Worm (Caenorhabditis elegans) whole organism, L4 larva: ENCODE data around the gene prx-5.

Source experiments
- aha-1 ChIP-seq: fragments of 150-350 bp; peaks from one replicate; lab custom pipeline; 2014; ENCODE audit warnings: missing biosample characterization, missing genetic modification characterization
- ama-1 ChIP-seq: fragments of 150-350 bp; optimal IDR thresholded peaks from 2 replicates; lab custom pipeline; 2014; ENCODE audit warnings: inconsistent platforms, mixed read lengths
- arid-1 ChIP-seq: fragments of 200-800 bp; sonication (Bioruptor generic); conservative IDR thresholded peaks from 2 replicates; pipeline ENCODE4 v1.3.6; 2022; ENCODE audit warnings: missing genetic modification reagents, missing genetic modification characterization, missing compliant biosample characterization
- ceh-28 ChIP-seq: fragments of 150-350 bp; optimal IDR thresholded peaks from 2 replicates; lab custom pipeline; 2014; ENCODE audit warnings: missing biosample characterization, missing genetic modification reagents, missing genetic modification characterization
- ceh-32 ChIP-seq: sonication (generic microtip); optimal IDR thresholded peaks from 2 replicates; lab custom pipeline; 2016; ENCODE audit warnings: mild to moderate bottlenecking, missing genetic modification characterization, missing compliant biosample characterization; ENCODE audit not compliant: poor library complexity
- ces-1 ChIP-seq: fragments of 150-350 bp; sonication (generic microtip); optimal IDR thresholded peaks from 4 replicates; lab custom pipeline; 2014; ENCODE audit warnings: missing biosample characterization, missing genetic modification reagents, missing genetic modification characterization
- daf-16 ChIP-seq, 3 experiments: sonication (generic microtip); optimal IDR thresholded peaks; 2 replicates each; lab custom pipeline; 2016 to 2017; ENCODE audit warnings: missing genetic modification characterization in 3 of 3, missing genetic modification reagents in 3 of 3, mild to moderate bottlenecking in 2 of 3, missing compliant biosample characterization in 2 of 3, missing biosample characterization in 1 of 3, moderate library complexity in 1 of 3
- dmd-6 ChIP-seq: fragments of 200-800 bp; sonication (Bioruptor generic); IDR thresholded peaks from 2 replicates; pipeline ENCODE4 v1.3.6; 2022; ENCODE audit warnings: missing genetic modification reagents, missing genetic modification characterization, missing compliant biosample characterization
- dve-1 ChIP-seq: sonication (generic microtip); optimal IDR thresholded peaks from 2 replicates; lab custom pipeline; 2017; ENCODE audit warnings: antibody characterized with exemption, mild to moderate bottlenecking, missing genetic modification characterization, missing compliant biosample characterization; ENCODE audit not compliant: insufficient read depth
- egl-27 ChIP-seq: sonication (generic microtip); optimal IDR thresholded peaks from 3 replicates; lab custom pipeline; 2017; ENCODE audit warnings: missing biosample characterization, missing genetic modification reagents, missing genetic modification characterization
- egl-43 ChIP-seq: fragments of 200-800 bp; sonication (Bioruptor generic); IDR thresholded peaks from 2 replicates; pipeline ENCODE4 v1.3.6; 2022; ENCODE audit warnings: missing genetic modification reagents, missing genetic modification characterization, missing compliant biosample characterization
- fkh-10 ChIP-seq: fragments of 150-350 bp; optimal IDR thresholded peaks from 2 replicates; lab custom pipeline; 2014; ENCODE audit warnings: missing biosample characterization, missing genetic modification reagents, missing genetic modification characterization
- hif-1 ChIP-seq, 2 experiments: sonication (generic microtip); optimal IDR thresholded peaks; 2 replicates each; lab custom pipeline; 2016 to 2017; ENCODE audit warnings: missing compliant biosample characterization in 2 of 2, missing genetic modification characterization in 2 of 2, missing genetic modification reagents in 2 of 2, missing genotype in 2 of 2, mild to moderate bottlenecking in 1 of 2
- hlh-11 ChIP-seq: fragments of 200-800 bp; sonication (Bioruptor generic); optimal IDR thresholded peaks from 2 replicates; lab custom pipeline; 2018; ENCODE audit warnings: mild to moderate bottlenecking, missing genetic modification characterization, missing compliant biosample characterization
- hlh-30 ChIP-seq: sonication (generic microtip); optimal IDR thresholded peaks from 2 replicates; lab custom pipeline; 2017; ENCODE audit warnings: antibody characterized with exemption, mild to moderate bottlenecking, missing genetic modification characterization, missing compliant biosample characterization; ENCODE audit not compliant: insufficient read depth
- hmg-1.1 ChIP-seq: fragments of 200-800 bp; sonication (Bioruptor generic); IDR thresholded peaks from 2 replicates; pipeline ENCODE4 v1.3.6; 2022; ENCODE audit warnings: missing genetic modification reagents, missing genetic modification characterization, missing compliant biosample characterization
- lin-1 ChIP-seq: fragments of 200-800 bp; sonication (Bioruptor generic); IDR thresholded peaks from 2 replicates; pipeline ENCODE4 v1.3.6; 2022; ENCODE audit warnings: missing genetic modification reagents, missing genetic modification characterization, missing compliant biosample characterization
- lin-29 ChIP-seq: fragments of 200-800 bp; sonication (Bioruptor generic); IDR thresholded peaks from 2 replicates; pipeline ENCODE4 v1.3.6; 2022; ENCODE audit warnings: missing genetic modification reagents, missing genetic modification characterization, missing compliant biosample characterization
- lin-38 ChIP-seq: fragments of 200-800 bp; sonication (Bioruptor generic); IDR thresholded peaks from 2 replicates; pipeline ENCODE4 v1.3.6; 2022; ENCODE audit warnings: missing genetic modification reagents, missing genetic modification characterization, missing compliant biosample characterization
- lsy-2 ChIP-seq, 2 experiments: fragments of 150-350 bp in 1 of 2; sonication (generic microtip) in 1 of 2; optimal IDR thresholded peaks; 2 replicates each; lab custom pipeline; 2014 to 2017; ENCODE audit warnings: missing biosample characterization in 2 of 2, missing genetic modification characterization in 2 of 2
- madf-9 ChIP-seq: fragments of 200-800 bp; sonication (Bioruptor generic); conservative IDR thresholded peaks from 2 replicates; pipeline ENCODE4 v1.3.6; 2022; ENCODE audit warnings: missing genetic modification reagents, missing genetic modification characterization, missing compliant biosample characterization
- mdl-1 ChIP-seq, 2 experiments: fragments of 150-350 bp in 1 of 2; sonication (generic microtip) in 1 of 2; optimal IDR thresholded peaks; 2 replicates each; lab custom pipeline; 2014 to 2017; ENCODE audit warnings: missing biosample characterization in 2 of 2, missing genetic modification characterization in 2 of 2
- mep-1 ChIP-seq: fragments of 150-350 bp; sonication (generic microtip); optimal IDR thresholded peaks from 3 replicates; lab custom pipeline; 2014; ENCODE audit warnings: missing biosample characterization, missing genetic modification characterization
- mes-2 ChIP-seq: sonication (generic microtip); optimal IDR thresholded peaks from 2 replicates; lab custom pipeline; 2016; ENCODE audit warnings: missing genotype, mild to moderate bottlenecking, missing genetic modification characterization, missing compliant biosample characterization; ENCODE audit not compliant: poor library complexity, severe bottlenecking
- mxl-2 ChIP-seq: fragments of 200-800 bp; sonication (Bioruptor generic); conservative IDR thresholded peaks from 2 replicates; pipeline ENCODE4 v1.3.6; 2022; ENCODE audit warnings: missing genetic modification reagents, missing genetic modification characterization, missing compliant biosample characterization
- nhr-111 ChIP-seq: fragments of 200-800 bp; sonication (Bioruptor generic); optimal IDR thresholded peaks from 2 replicates; lab custom pipeline; 2018; ENCODE audit warnings: mild to moderate bottlenecking, missing genetic modification characterization, missing compliant biosample characterization
- nhr-237 ChIP-seq: sonication (generic microtip); optimal IDR thresholded peaks from 2 replicates; lab custom pipeline; 2017; ENCODE audit warnings: missing biosample characterization, missing genetic modification characterization
- nhr-41 ChIP-seq: fragments of 200-800 bp; sonication (Bioruptor generic); IDR thresholded peaks from 2 replicates; pipeline ENCODE4 v1.3.6; 2022; ENCODE audit warnings: missing genetic modification reagents, missing genetic modification characterization, missing compliant biosample characterization
- nhr-6 ChIP-seq: fragments of 150-350 bp; optimal IDR thresholded peaks from 2 replicates; lab custom pipeline; 2014; ENCODE audit warnings: missing biosample characterization, missing genetic modification characterization
- nhr-77 ChIP-seq: fragments of 150-350 bp; optimal IDR thresholded peaks from 2 replicates; lab custom pipeline; 2014; ENCODE audit warnings: missing biosample characterization, missing genetic modification characterization
- php-3 ChIP-seq: fragments of 200-800 bp; sonication (Bioruptor generic); IDR thresholded peaks from 2 replicates; pipeline ENCODE4 v1.3.6; 2022; ENCODE audit warnings: missing genetic modification reagents, missing genetic modification characterization, missing compliant biosample characterization
- rbr-2 ChIP-seq: sonication (generic microtip); optimal IDR thresholded peaks from 2 replicates; lab custom pipeline; 2016; ENCODE audit warnings: missing genotype, missing genetic modification characterization, missing compliant biosample characterization
- sdz-12 ChIP-seq: fragments of 200-800 bp; sonication (Bioruptor generic); optimal IDR thresholded peaks from 2 replicates; lab custom pipeline; 2018; ENCODE audit warnings: mild to moderate bottlenecking, missing genetic modification characterization, missing compliant biosample characterization
- spr-1 ChIP-seq: sonication (generic microtip); optimal IDR thresholded peaks from 2 replicates; lab custom pipeline; 2016; ENCODE audit warnings: mild to moderate bottlenecking, missing genetic modification characterization, missing compliant biosample characterization
- spr-3 ChIP-seq: fragments of 200-800 bp; sonication (Bioruptor generic); optimal IDR thresholded peaks from 2 replicates; lab custom pipeline; 2018; ENCODE audit warnings: mild to moderate bottlenecking, missing genetic modification characterization, missing compliant biosample characterization
- tra-1 ChIP-seq: fragments of 200-800 bp; sonication (Bioruptor generic); IDR thresholded peaks from 2 replicates; pipeline ENCODE4 v1.3.6; 2022; ENCODE audit warnings: missing genetic modification reagents, missing genetic modification characterization, missing compliant biosample characterization
- unc-130 ChIP-seq: sonication (generic microtip); optimal IDR thresholded peaks from 2 replicates; lab custom pipeline; 2016; ENCODE audit warnings: missing genetic modification reagents, missing genetic modification characterization, missing compliant biosample characterization
- unc-39 ChIP-seq: sonication (generic microtip); optimal IDR thresholded peaks from 2 replicates; lab custom pipeline; 2017; ENCODE audit warnings: missing biosample characterization, missing genetic modification characterization
- vab-7 ChIP-seq: fragments of 200-800 bp; sonication (Bioruptor generic); IDR thresholded peaks from 2 replicates; pipeline ENCODE4 v1.3.6; 2022; ENCODE audit warnings: missing genetic modification reagents, missing genetic modification characterization, missing compliant biosample characterization
- zfp-2 ChIP-seq: sonication (generic microtip); optimal IDR thresholded peaks from 2 replicates; lab custom pipeline; 2016; ENCODE audit warnings: mild to moderate bottlenecking, missing genetic modification characterization, missing compliant biosample characterization
- zfp-3 ChIP-seq: fragments of 200-800 bp; sonication (Bioruptor generic); conservative IDR thresholded peaks from 2 replicates; pipeline ENCODE4 v1.3.6; 2022; ENCODE audit warnings: missing genetic modification reagents, missing genetic modification characterization, missing compliant biosample characterization
- zip-11 ChIP-seq: fragments of 200-800 bp; sonication (Bioruptor generic); IDR thresholded peaks from 2 replicates; pipeline ENCODE4 v1.3.6; 2022; ENCODE audit warnings: missing genetic modification characterization, missing compliant biosample characterization
- ztf-11 ChIP-seq: fragments of 150-350 bp; optimal IDR thresholded peaks from 2 replicates; lab custom pipeline; 2014; ENCODE audit warnings: missing biosample characterization, missing genetic modification characterization

prx-5 gene

DNA sequence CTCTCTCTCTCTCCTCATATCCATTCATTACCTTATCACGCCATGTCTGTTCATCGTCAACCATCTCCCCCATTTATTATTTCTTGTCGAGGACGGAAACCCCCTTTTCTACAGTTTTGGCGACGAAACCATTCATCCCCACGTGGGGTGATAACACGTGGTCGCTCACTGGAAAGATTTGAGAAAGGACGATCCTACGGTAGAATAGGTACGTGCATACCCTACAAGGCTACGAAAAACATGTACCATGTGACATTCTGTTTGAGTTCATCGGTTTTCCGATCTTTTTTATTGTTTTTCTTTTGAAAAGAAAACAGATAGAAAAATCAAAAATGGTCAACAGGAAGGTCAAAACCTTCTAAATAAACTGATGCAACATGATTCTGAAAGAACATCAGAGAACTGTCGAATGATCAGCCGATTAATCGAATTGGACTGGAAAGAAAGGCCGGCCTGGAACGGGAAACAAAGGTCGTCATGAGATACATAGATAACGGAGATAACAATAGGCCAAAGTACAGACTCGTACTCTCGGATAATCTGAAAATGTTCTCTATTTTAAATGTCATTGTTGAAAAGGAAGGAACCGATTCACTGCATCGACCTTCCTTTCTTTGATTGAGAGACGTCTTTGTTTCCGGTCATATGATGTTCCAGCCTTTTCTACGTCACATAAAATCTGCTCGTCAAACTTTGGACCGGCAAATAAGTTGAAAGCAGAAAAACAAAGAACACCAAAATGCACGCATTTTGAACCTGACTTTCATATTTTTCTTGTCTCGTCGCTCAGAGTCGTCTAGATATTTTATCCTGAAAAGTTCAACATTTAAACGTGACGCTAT lies 37.6 kb downstream of the prx-5 start (continued):
- TF ChIP-seq mxl-2 (GFP tag; lab: Robert Waterston, UW) (no peak), ces-1 (GFP tag; lab: Kevin White, UChicago) (no peak), ceh-32 (tag; lab: Kevin White, UChicago) (no peak), spr-1 (tag; lab: Kevin White, UChicago) (no peak), ama-1 (lab: Kevin White, UChicago) (no peak), lin-29 (GFP tag; lab: Robert Waterston, UW) (no peak)

DNA sequence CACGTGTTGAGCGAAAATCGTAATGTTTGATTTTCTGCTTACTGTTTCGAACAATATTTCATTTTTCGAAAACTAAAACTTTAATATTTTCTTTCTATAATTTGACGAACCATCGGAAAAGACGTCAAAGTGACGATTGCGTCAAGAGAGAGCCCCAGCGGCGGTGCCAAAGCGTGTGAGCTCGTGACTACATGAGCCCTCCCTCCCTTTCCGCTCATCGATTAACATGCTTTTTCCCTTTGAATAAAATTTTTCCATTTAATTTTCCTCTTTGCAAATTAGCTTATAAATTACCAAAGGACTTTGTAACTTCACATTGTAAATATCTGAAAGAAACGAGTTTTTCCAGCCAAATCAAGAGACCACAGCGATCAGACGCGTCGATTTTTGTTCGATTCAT lies 38.3 kb downstream of the prx-5 start:
- TF ChIP-seq sdz-12 (GFP tag; lab: Kevin White, UChicago): no peak
- no peak for TF ChIP-seq fkh-10 (GFP tag; lab: Kevin White, UChicago)
- peak in 1 of 2 experiments; percentile 42 for TF ChIP-seq lsy-2 (tag; optimal IDR thresholded peaks at IDR 0.05; lab: Kevin White, UChicago)
- no peak for TF ChIP-seq lin-1 (GFP tag; lab: Robert Waterston, UW)
- peak; percentile 69 for TF ChIP-seq hlh-30 (tag; lab: Kevin White, UChicago)
- TF ChIP-seq spr-3 (GFP tag; lab: Kevin White, UChicago): no peak
- TF ChIP-seq zip-11: no peak
- TF ChIP-seq nhr-237: no peak
- no peak for TF ChIP-seq nhr-77 (tag; lab: Kevin White, UChicago)
- TF ChIP-seq hmg-1.1 (GFP tag; lab: Robert Waterston, UW): peak; percentile 46; the same call in 1 of the 2 replicates
- no peak for TF ChIP-seq hif-1 (tag; optimal IDR thresholded peaks at IDR 0.05; lab: Kevin White, UChicago)
- no peak for TF ChIP-seq nhr-111 (GFP tag; lab: Kevin White, UChicago)
- TF ChIP-seq rbr-2: no peak

DNA sequence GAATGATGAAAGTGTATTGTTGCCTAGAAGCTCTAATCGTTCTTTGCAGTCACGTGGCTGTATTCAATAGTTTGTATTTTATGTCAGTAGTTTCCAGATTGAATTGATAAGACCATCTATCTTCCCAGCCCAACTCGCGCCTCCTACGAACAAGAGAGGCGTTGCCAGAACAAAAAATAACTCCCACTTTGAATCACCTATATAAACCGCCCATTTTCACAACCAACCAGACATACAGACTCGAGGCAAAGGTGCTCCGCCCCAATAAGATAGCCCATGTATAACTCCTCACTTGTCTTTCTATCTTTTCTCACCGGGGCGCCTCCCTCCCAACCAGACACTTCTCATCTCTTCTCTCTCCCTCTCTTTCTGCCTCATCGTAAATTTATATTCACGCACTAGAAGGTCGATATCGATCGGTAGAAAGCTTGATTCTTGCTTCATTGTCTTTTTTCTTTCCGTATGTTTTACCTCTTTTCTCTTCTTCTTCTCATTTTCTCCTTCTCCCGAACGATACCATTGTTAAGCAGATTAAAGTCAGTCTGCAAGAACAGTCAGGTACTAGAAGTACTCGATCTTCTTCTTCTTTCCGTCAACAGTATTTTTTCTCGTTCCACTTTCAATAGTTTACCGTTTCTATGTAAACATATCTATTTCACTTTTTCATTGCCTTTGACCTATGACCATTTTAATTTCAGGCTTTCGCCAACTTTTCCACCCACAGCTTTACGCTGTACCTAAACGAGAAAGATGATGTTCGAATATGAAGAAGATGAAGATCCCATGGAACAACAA lies 39.0 kb downstream of the prx-5 start, which contains the start of gene mak-1:
mak-1 (plus strand) TSS at position 693 of the 795 bp plus-strand sequence.
- TF ChIP-seq lin-38: 0 out of 2 replicates have a peak, but pooled peaks have one; percentile 21
- TF ChIP-seq php-3 (GFP tag; lab: Robert Waterston, UW): no peak
- peak; percentile 73 for TF ChIP-seq dve-1 (tag; lab: Kevin White, UChicago)
- peak in 1 of 2 experiments; percentile 33 for TF ChIP-seq lsy-2 (tag; optimal IDR thresholded peaks at IDR 0.05; lab: Kevin White, UChicago)
- no peak for TF ChIP-seq zfp-2 (tag; lab: Kevin White, UChicago)
- peak; percentile 20 for TF ChIP-seq mes-2 (tag; lab: Kevin White, UChicago)
- TF ChIP-seq nhr-41: no peak
- TF ChIP-seq aha-1 (tag; lab: Kevin White, UChicago): peak; percentile 96
- no peak for TF ChIP-seq ztf-11 (tag; lab: Kevin White, UChicago)
- TF ChIP-seq egl-43 (GFP tag; lab: Robert Waterston, UW): no peak
- no peak for TF ChIP-seq egl-27 (tag; lab: Kevin White, UChicago)
- TF ChIP-seq nhr-6 (tag; lab: Kevin White, UChicago): peak; percentile 39
- TF ChIP-seq ceh-28 (tag; lab: Kevin White, UChicago): peak; percentile 8
- TF ChIP-seq nhr-77 (tag; lab: Kevin White, UChicago): no peak
- TF ChIP-seq vab-7 (GFP tag; lab: Robert Waterston, UW): 0 out of 2 replicates have a peak, but pooled peaks have one; percentile 4
- no peak for TF ChIP-seq unc-39
- TF ChIP-seq tra-1 (GFP tag; lab: Robert Waterston, UW): 0 out of 2 replicates have a peak, but pooled peaks have one; percentile 21
- TF ChIP-seq mep-1 (tag; lab: Kevin White, UChicago): no peak
- TF ChIP-seq arid-1 (GFP tag; lab: Robert Waterston, UW): peak; percentile 39; the same call in 1 of the 2 replicates
- no peak for TF ChIP-seq nhr-111 (GFP tag; lab: Kevin White, UChicago)
- TF ChIP-seq madf-9 (GFP tag; lab: Robert Waterston, UW): peak; percentile 36; the same call in 1 of the 2 replicates
- TF ChIP-seq dmd-6: peak; percentile 52; the same call in 1 of the 2 replicates
- no peak for TF ChIP-seq zfp-3 (GFP tag; lab: Robert Waterston, UW)
- no peak for TF ChIP-seq daf-16 (GFP tag; optimal IDR thresholded peaks at IDR 0.05; lab: Kevin White, UChicago)
- TF ChIP-seq daf-16 (tag; optimal IDR thresholded peaks at IDR 0.05; lab: Kevin White, UChicago): peak; percentile 68
- peak; percentile 27 to 88 for TF ChIP-seq mdl-1 (tag; optimal IDR thresholded peaks at IDR 0.05; lab: Kevin White, UChicago)
- TF ChIP-seq hlh-11: peak; percentile 74
- TF ChIP-seq unc-130: no peak
